Worm (Caenorhabditis elegans): Measurements from ENCODE around the gene ZK899.7.

ZK899.7 gene

DNA sequence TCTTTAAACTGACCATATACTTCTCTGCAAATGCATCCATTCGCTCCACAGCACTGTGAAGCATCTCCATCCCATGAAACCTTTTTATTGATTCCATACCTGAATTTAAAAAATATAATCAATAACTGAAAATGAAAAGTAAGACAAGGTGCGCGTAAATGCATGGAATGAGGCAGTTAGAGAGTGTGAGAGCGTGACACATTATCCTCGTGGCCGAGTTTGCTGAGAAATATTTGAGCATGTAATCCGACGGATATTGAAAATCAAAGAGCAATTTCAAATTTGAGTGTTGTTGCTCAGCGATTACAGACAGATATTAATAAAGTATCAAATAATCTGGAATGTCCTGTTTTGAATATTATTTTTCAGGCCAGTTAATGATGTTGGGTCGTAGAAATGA, at the start of gene ZK899.7:
Gene ZK899.7, minus strand, starts transcription at position 101 of the 400 bp plus-strand sequence.
- TF ChIP-seq lir-3 (tag; optimal IDR thresholded peaks at IDR 0.05) = no peak
- TF ChIP-seq aha-1 (tag) = peak; percentile 38
- no peak for TF ChIP-seq spr-1 (tag; optimal IDR thresholded peaks at IDR 0.05)
- TF ChIP-seq nhr-6 (tag; optimal IDR thresholded peaks at IDR 0.05) = no peak
- no peak for TF ChIP-seq hif-1 (tag; optimal IDR thresholded peaks at IDR 0.05)

DNA sequence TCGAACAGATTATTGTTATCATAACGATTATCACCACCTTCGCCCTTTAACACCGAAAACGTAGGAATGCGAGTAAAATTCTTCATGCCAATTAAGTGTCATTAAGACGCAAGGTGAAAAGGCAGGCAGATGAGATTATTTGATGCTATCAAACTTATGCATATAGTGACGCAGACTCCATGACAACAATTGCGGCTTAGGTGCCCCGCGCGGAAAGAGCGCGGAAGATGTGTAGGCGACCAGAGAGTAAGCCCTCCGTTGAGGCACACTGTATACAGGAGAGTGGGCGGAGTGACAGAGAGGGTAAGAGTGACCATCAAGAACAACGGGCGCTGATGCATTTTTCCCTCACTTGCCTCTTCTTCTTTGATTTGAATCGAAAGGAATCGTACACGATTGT, 45.4 kb upstream of the ZK899.7 start:
- TF ChIP-seq nhr-41 (GFP tag; IDR thresholded peaks at IDR 0.05) = no peak
- TF ChIP-seq hlh-11 (tag; optimal IDR thresholded peaks at IDR 0.05) = peak; percentile 8

DNA sequence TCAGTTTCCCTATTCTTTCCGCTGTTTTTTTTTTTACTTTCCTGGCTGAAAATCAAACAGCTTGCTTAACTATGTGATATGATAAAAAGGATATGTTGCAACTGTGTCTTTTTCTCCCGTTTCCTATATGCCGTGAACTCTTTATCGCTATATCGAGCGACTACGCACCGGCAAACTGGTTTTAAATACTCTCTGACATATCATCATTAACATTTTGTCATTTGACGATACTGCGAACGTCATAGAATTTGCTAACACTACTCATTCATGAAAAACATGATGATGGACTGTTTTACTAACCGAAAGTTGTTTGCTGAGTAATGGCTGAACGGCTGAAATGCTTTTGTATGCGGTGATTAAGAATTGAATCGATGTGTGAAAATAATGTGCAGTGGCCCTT, 42.2 kb upstream of the ZK899.7 start:
- TF ChIP-seq dmd-6 (GFP tag; IDR thresholded peaks at IDR 0.05) = 0 out of 2 replicates have a peak, but pooled peaks have one; percentile 11
- no peak for TF ChIP-seq D1046.2 (GFP tag; IDR thresholded peaks at IDR 0.05)
- TF ChIP-seq lin-15B (tag; optimal IDR thresholded peaks at IDR 0.05) = no peak
- TF ChIP-seq unc-62 (GFP tag; optimal IDR thresholded peaks at IDR 0.05 in 1 of 2) = peak in 1 of 2 experiments; percentile 19
- no peak for TF ChIP-seq unc-62 (tag; optimal IDR thresholded peaks at IDR 0.05)
- TF ChIP-seq daf-16 (GFP tag; optimal IDR thresholded peaks at IDR 0.05) = no peak
- no peak for TF ChIP-seq daf-16 (tag; optimal IDR thresholded peaks at IDR 0.05)
- no peak for TF ChIP-seq nhr-41 (GFP tag; IDR thresholded peaks at IDR 0.05)
- peak; percentile 6 for TF ChIP-seq mxl-3 (GFP tag; optimal IDR thresholded peaks at IDR 0.05)
- no peak for TF ChIP-seq mep-1 (tag; optimal IDR thresholded peaks at IDR 0.05)
- TF ChIP-seq dve-1 (tag; optimal IDR thresholded peaks at IDR 0.05; ENCODE audit: insufficient read depth) = no peak
- TF ChIP-seq aha-1 (tag) = peak; percentile 75
- no peak for TF ChIP-seq Y48G9A.11 (GFP tag; IDR thresholded peaks at IDR 0.05)
- TF ChIP-seq nhr-28 (tag; optimal IDR thresholded peaks at IDR 0.05) = peak; percentile 52
- no peak for TF ChIP-seq lin-1 (GFP tag; IDR thresholded peaks at IDR 0.05)
- no peak for TF ChIP-seq egl-43 (GFP tag; IDR thresholded peaks at IDR 0.05)
- TF ChIP-seq unc-130 (GFP tag; optimal IDR thresholded peaks at IDR 0.05) = no peak

DNA sequence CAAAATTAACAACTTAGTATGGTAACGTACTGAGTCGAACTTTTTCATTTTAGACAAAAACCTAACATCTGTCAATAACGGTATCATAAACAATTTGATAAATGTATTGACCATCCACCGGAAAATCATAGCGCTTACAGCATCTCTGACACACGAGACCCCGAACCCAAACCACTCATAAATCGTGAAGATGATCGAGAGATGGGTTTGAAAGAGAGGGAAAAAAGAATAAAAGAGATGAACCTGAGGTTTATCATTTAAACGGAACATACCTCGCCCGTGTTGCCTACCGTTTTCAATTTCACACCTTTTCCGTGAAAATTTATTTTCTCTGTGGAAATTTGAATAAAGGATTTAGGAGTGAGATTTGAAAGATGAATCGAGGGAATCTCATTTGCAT, 40.3 kb upstream of the ZK899.7 start:
- TF ChIP-seq hlh-30 (tag; optimal IDR thresholded peaks at IDR 0.05; ENCODE audit: insufficient read depth) = peak; percentile 55
- TF ChIP-seq ceh-20 (GFP tag; IDR thresholded peaks at IDR 0.05) = 0 out of 2 replicates have a peak, but pooled peaks have one; percentile 23
- TF ChIP-seq nhr-28 (tag; optimal IDR thresholded peaks at IDR 0.05) = peak; percentile 24
- TF ChIP-seq nhr-111 (GFP tag; optimal IDR thresholded peaks at IDR 0.05) = no peak
- TF ChIP-seq hlh-11 (tag; optimal IDR thresholded peaks at IDR 0.05) = peak; percentile 5

DNA sequence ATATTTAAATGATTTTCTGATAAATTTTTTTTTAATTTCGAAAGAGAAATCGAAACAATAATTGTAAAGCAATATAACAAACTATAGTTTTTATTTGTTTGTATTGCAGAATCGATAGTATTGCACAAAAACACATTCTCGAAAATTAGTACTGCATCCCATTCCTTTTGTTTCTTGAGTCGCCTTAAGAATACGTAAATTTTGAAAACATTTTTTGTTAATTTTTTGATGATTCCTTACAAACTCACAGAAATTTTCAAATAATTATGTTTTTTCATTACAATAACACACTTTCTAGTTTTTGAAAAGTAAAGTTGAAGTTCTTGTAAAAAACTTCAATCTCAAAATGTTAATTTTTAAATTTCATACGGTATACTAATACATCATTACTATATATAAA, 36.9 kb upstream of the ZK899.7 start:
- no peak for TF ChIP-seq nhr-102 (tag; optimal IDR thresholded peaks at IDR 0.05)
- TF ChIP-seq unc-130 (GFP tag; optimal IDR thresholded peaks at IDR 0.05) = no peak
- TF ChIP-seq aha-1 (tag) = peak; percentile 88
- no peak for TF ChIP-seq nhr-111 (GFP tag; optimal IDR thresholded peaks at IDR 0.05)
- no peak for TF ChIP-seq ztf-7 (tag; optimal IDR thresholded peaks at IDR 0.05)
- TF ChIP-seq ZK337.2 (GFP tag; IDR thresholded peaks at IDR 0.05) = no peak
- no peak for TF ChIP-seq pqm-1 (tag; optimal IDR thresholded peaks at IDR 0.05)

DNA sequence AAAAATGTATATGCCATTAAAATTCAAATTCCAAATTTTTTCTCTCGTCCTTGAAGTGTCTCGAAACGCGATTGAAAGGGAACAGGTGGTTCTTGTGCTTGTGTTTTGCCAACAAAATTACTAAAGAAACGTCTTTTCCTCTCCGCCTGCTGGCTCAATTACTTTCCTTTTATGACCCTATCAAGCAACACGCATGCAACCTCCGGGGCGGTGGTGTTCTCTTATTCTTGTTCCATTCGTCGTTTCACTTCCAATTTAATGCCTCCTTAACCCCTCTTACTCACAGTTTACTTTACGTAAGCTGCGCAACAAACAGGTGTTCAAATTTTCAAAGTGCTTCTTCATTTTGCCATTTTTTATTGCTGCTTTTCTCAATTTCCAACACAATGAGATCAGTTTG, 34.5 kb upstream of the ZK899.7 start:
- TF ChIP-seq ceh-28 (tag; optimal IDR thresholded peaks at IDR 0.05) (no peak), unc-62 (GFP tag; optimal IDR thresholded peaks at IDR 0.05 in 1 of 2) (peak in 1 of 2 experiments; percentile 89), unc-62 (tag; optimal IDR thresholded peaks at IDR 0.05) (no peak)

DNA sequence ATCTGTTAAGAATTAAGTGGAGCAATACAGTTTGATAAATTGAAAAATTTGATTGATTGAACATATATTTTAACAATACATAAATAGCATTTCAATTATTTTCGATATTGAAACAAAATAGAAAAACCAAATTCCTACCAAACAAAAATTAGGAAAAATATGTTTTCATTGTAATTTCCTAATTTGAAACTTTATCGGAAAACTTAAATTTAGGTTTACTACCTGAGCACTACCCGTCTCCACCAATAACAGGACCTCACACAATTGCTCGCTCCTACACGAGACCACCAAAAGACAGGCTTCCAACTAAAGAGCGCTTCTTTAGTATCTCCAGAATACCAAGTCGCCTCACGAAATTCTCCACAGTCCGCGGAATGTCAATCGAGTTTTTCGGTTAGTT, 27.5 kb upstream of the ZK899.7 start:
- no peak for TF ChIP-seq ZK546.5 (tag; optimal IDR thresholded peaks at IDR 0.05)
- TF ChIP-seq zip-2 (tag; optimal IDR thresholded peaks at IDR 0.05) = no peak
- TF ChIP-seq mxl-2 (GFP tag; conservative IDR thresholded peaks at IDR 0.05) = no peak
- peak; percentile 92 for TF ChIP-seq aha-1 (tag)
